Worm (Caenorhabditis elegans) whole organism, L3 larva: ENCODE data around the gene ZK470.1.

ENCODE experiments used
- mdl-1 ChIP-seq: fragments of 150-350 bp; optimal IDR thresholded peaks from 2 replicates; lab custom pipeline; 2014; ENCODE audit warnings: missing biosample characterization, missing genetic modification characterization
- nfya-1 ChIP-seq: sonication (generic microtip); optimal IDR thresholded peaks from 2 replicates; lab custom pipeline; 2017; ENCODE audit warnings: missing genetic modification characterization, mild to moderate bottlenecking, missing compliant biosample characterization, antibody characterized with exemption, moderate library complexity; ENCODE audit not compliant: insufficient read depth
- nhr-77 ChIP-seq: fragments of 150-350 bp; optimal IDR thresholded peaks from 2 replicates; lab custom pipeline; 2014; ENCODE audit warnings: missing biosample characterization, missing genetic modification characterization
- tbx-2 ChIP-seq: sonication (generic microtip); optimal IDR thresholded peaks from 2 replicates; lab custom pipeline; 2016; ENCODE audit warnings: mild to moderate bottlenecking, missing genetic modification characterization, missing compliant biosample characterization
- unc-62 ChIP-seq: fragments of 150-350 bp; sonication (generic microtip); optimal IDR thresholded peaks from 4 replicates; lab custom pipeline; 2014; ENCODE audit warnings: missing biosample characterization, missing genetic modification reagents, missing genetic modification characterization

- TF ChIP-seq mdl-1, result no peak
- peak; percentile 45 for TF ChIP-seq nfya-1 (tag; lab: Kevin White, UChicago)
- TF ChIP-seq nhr-77 (tag; lab: Kevin White, UChicago), result no peak
- TF ChIP-seq unc-62 (GFP tag; lab: Kevin White, UChicago), result no peak
- TF ChIP-seq tbx-2 (tag; lab: Kevin White, UChicago), result no peak
These were observed 23.6 kb upstream of the ZK470.1 start, which contains the start of gene ZK470.4 for ce11 chrX:4139593-4140565.
